Fruit fly (Drosophila melanogaster) whole organism, embryonic: ENCODE measurements around the gene CG9044.
A peak's percentile ranks its signal among the peaks of the same experiment; 100 is the strongest.

ENCODE experiments used
- ATbp ChIP-seq: fragments of 200-800 bp; sonication (Bioruptor generic); optimal IDR thresholded peaks from 2 replicates; lab custom pipeline; 2017; ENCODE audit warnings: missing biosample characterization, mild to moderate bottlenecking, missing genetic modification characterization, missing genetic modification reagents
- Awh ChIP-seq: fragments of 200-800 bp; sonication (Bioruptor generic); IDR thresholded peaks from 2 replicates; pipeline ENCODE4, ENCODE4 v1.3.6; 2022; ENCODE audit warnings: missing biosample characterization, missing genetic modification characterization
- CG11723 ChIP-seq: fragments of 200-800 bp; sonication (Bioruptor generic); optimal IDR thresholded peaks from 2 replicates; lab custom pipeline; 2017; ENCODE audit warnings: missing biosample characterization, mild to moderate bottlenecking, missing genetic modification characterization
- CG15011 ChIP-seq: fragments of 200-800 bp; sonication (Bioruptor generic); optimal IDR thresholded peaks from 3 replicates; lab custom pipeline; 2018; ENCODE audit warnings: missing biosample characterization, mild to moderate bottlenecking, missing genetic modification characterization
- CG17328 ChIP-seq: fragments of 200-800 bp; sonication (Bioruptor generic); IDR thresholded peaks from 2 replicates; pipeline ENCODE4 v1.3.6; 2022; ENCODE audit warnings: missing biosample characterization, missing genetic modification characterization
- CG17359 ChIP-seq: fragments of 200-800 bp; sonication (Bioruptor generic); optimal IDR thresholded peaks from 3 replicates; lab custom pipeline; 2018; ENCODE audit warnings: missing biosample characterization, mild to moderate bottlenecking, missing genetic modification characterization, moderate library complexity
- CG17829 ChIP-seq: fragments of 200-800 bp; optimal IDR thresholded peaks from 2 replicates; lab custom pipeline; 2019; ENCODE audit warnings: missing biosample characterization, mild to moderate bottlenecking, missing genetic modification characterization, moderate library complexity
- CG1792 ChIP-seq: fragments of 200-800 bp; sonication (Bioruptor generic); optimal IDR thresholded peaks from 2 replicates; lab custom pipeline; 2016; ENCODE audit warnings: missing biosample characterization, missing genetic modification characterization
- CG2202 ChIP-seq: fragments of 200-800 bp; sonication (Bioruptor generic); optimal IDR thresholded peaks from 2 replicates; lab custom pipeline; 2018; ENCODE audit warnings: missing biosample characterization, mild to moderate bottlenecking, missing genetic modification characterization
- CG31441 ChIP-seq: fragments of 200-800 bp; sonication (Bioruptor generic); IDR thresholded peaks from 2 replicates; pipeline ENCODE4 v1.3.6; 2022; ENCODE audit warnings: missing biosample characterization, missing genetic modification characterization
- CG3847 ChIP-seq: fragments of 200-800 bp; sonication (Bioruptor generic); IDR thresholded peaks from 2 replicates; pipeline ENCODE4 v1.3.6; 2022; ENCODE audit warnings: missing biosample characterization, missing genetic modification characterization
- CG42726 ChIP-seq: fragments of 200-800 bp; sonication (Bioruptor generic); IDR thresholded peaks from 2 replicates; pipeline ENCODE4 v1.3.6; 2022; ENCODE audit warnings: missing biosample characterization, missing genetic modification characterization; ENCODE audit not compliant: partially characterized antibody
- CG4282 ChIP-seq: fragments of 200-800 bp; sonication (Bioruptor generic); optimal IDR thresholded peaks from 2 replicates; lab custom pipeline; 2016; ENCODE audit warnings: missing biosample characterization, missing genetic modification characterization
- CG4328 ChIP-seq: fragments of 200-800 bp; sonication (Bioruptor generic); optimal IDR thresholded peaks from 3 replicates; lab custom pipeline; 2017; ENCODE audit warnings: missing biosample characterization, missing genetic modification reagents, missing genetic modification characterization
- CG4404 ChIP-seq: fragments of 200-800 bp; sonication (Bioruptor generic); IDR thresholded peaks from 2 replicates; pipeline ENCODE4 v1.3.6; 2022; ENCODE audit warnings: missing biosample characterization, missing genetic modification characterization
- CG6175 ChIP-seq: fragments of 200-800 bp; sonication (Bioruptor generic); IDR thresholded peaks from 3 replicates; pipeline ENCODE4 v1.3.6; 2022; ENCODE audit warnings: missing biosample characterization, missing genetic modification characterization
- CG7357 ChIP-seq: fragments of 200-800 bp; sonication (Bioruptor generic); IDR thresholded peaks from 3 replicates; pipeline ENCODE4 v1.3.6; 2022; ENCODE audit warnings: missing biosample characterization, missing genetic modification characterization
- CG7556 ChIP-seq: fragments of 200-800 bp; sonication (Bioruptor generic); optimal IDR thresholded peaks from 2 replicates; lab custom pipeline; 2017; ENCODE audit warnings: missing biosample characterization, mild to moderate bottlenecking, missing genetic modification characterization
- CG8089 ChIP-seq: fragments of 200-800 bp; sonication (Bioruptor generic); optimal IDR thresholded peaks from 3 replicates; lab custom pipeline; 2016; ENCODE audit warnings: missing biosample characterization, missing genetic modification characterization
- Dad ChIP-seq: fragments of 200-800 bp; sonication (Bioruptor generic); optimal IDR thresholded peaks from 3 replicates; lab custom pipeline; 2016; ENCODE audit warnings: missing biosample characterization, missing genetic modification characterization
- Dp ChIP-seq: fragments of 200-800 bp; sonication (Bioruptor generic); optimal IDR thresholded peaks from 2 replicates; lab custom pipeline; 2018; ENCODE audit warnings: missing biosample characterization, mild to moderate bottlenecking, missing genetic modification characterization, moderate library complexity
- ERR ChIP-seq: fragments of 200-800 bp; sonication (Bioruptor generic); optimal IDR thresholded peaks from 2 replicates; lab custom pipeline; 2016; ENCODE audit warnings: missing biosample characterization, missing genetic modification characterization
- Ets97D ChIP-seq: fragments of 200-800 bp; sonication (Bioruptor generic); optimal IDR thresholded peaks from 3 replicates; lab custom pipeline; 2016; ENCODE audit warnings: missing biosample characterization, missing genetic modification characterization
- Hmr ChIP-seq: fragments of 200-800 bp; sonication (Bioruptor generic); optimal IDR thresholded peaks from 3 replicates; lab custom pipeline; 2017; ENCODE audit warnings: mild to moderate bottlenecking, missing biosample characterization, missing genetic modification reagents, missing genetic modification characterization
- Hr51 ChIP-seq, 2 experiments: fragments of 200-800 bp; sonication (Bioruptor generic); optimal IDR thresholded peaks; 2 replicates in 1 of 2; 3 replicates in 1 of 2; lab custom pipeline; 2016 to 2018; ENCODE audit warnings: missing biosample characterization in 2 of 2, missing genetic modification characterization in 2 of 2, mild to moderate bottlenecking in 1 of 2, moderate library complexity in 1 of 2
- Jarid2 ChIP-seq: fragments of 200-800 bp; sonication (Bioruptor generic); optimal IDR thresholded peaks from 3 replicates; lab custom pipeline; 2017; ENCODE audit warnings: mild to moderate bottlenecking, missing biosample characterization, missing genetic modification reagents, missing genetic modification characterization
- Meics ChIP-seq: fragments of 200-800 bp; sonication (Bioruptor generic); optimal IDR thresholded peaks from 2 replicates; lab custom pipeline; 2017; ENCODE audit warnings: missing biosample characterization, mild to moderate bottlenecking, missing genetic modification characterization
- NC2α ChIP-seq: fragments of 200-800 bp; sonication (Bioruptor generic); optimal IDR thresholded peaks from 2 replicates; lab custom pipeline; 2016; ENCODE audit warnings: missing biosample characterization, missing genetic modification characterization
- Nf-YB ChIP-seq: fragments of 200-800 bp; sonication (Bioruptor generic); optimal IDR thresholded peaks from 3 replicates; lab custom pipeline; 2019; ENCODE audit warnings: missing biosample characterization, mild to moderate bottlenecking, missing genetic modification characterization, moderate library complexity
- Optix ChIP-seq: fragments of 200-800 bp; sonication (Bioruptor generic); IDR thresholded peaks from 3 replicates; pipeline ENCODE4 v1.3.6; 2022; ENCODE audit warnings: missing biosample characterization, missing genetic modification characterization
- Tbp ChIP-seq: fragments of >200 bp; optimal IDR thresholded peaks from 2 replicates; lab custom pipeline; 2018; ENCODE audit warnings: missing biosample characterization, missing genetic modification characterization
- Vsx1 ChIP-seq: fragments of 200-800 bp; sonication (Bioruptor generic); optimal IDR thresholded peaks from 2 replicates; lab custom pipeline; 2017; ENCODE audit warnings: missing biosample characterization, mild to moderate bottlenecking, missing genetic modification characterization, missing genetic modification reagents
- abd-A ChIP-seq: fragments of 200-800 bp; sonication (Bioruptor generic); optimal IDR thresholded peaks from 3 replicates; lab custom pipeline; 2019; ENCODE audit warnings: missing biosample characterization, mild to moderate bottlenecking, missing genetic modification characterization, moderate library complexity
- ac ChIP-seq: fragments of 200-800 bp; sonication (Bioruptor generic); optimal IDR thresholded peaks from 3 replicates; lab custom pipeline; 2017; ENCODE audit warnings: missing biosample characterization, mild to moderate bottlenecking, missing genetic modification characterization
- gcm2 ChIP-seq: fragments of 200-800 bp; sonication (Bioruptor generic); optimal IDR thresholded peaks from 2 replicates; lab custom pipeline; 2016; ENCODE audit warnings: missing biosample characterization, missing genetic modification characterization
- gsb-n ChIP-seq: fragments of 200-800 bp; sonication (Bioruptor generic); optimal IDR thresholded peaks from 3 replicates; lab custom pipeline; 2018; ENCODE audit warnings: missing biosample characterization, mild to moderate bottlenecking, missing genetic modification characterization
- inv ChIP-seq: fragments of 200-800 bp; sonication (Bioruptor generic); IDR thresholded peaks from 2 replicates; pipeline ENCODE4 v1.3.6; 2022; ENCODE audit warnings: missing biosample characterization, missing genetic modification characterization; ENCODE audit not compliant: partially characterized antibody
- klu ChIP-seq: fragments of 200-800 bp; sonication (Bioruptor generic); IDR thresholded peaks from 2 replicates; pipeline ENCODE4 v1.3.6; 2022; ENCODE audit warnings: missing biosample characterization, missing genetic modification characterization
- lov ChIP-seq, 2 experiments: fragments of 200-800 bp in 1 of 2; fragments of >200 bp in 1 of 2; sonication (Bioruptor generic) in 1 of 2; IDR thresholded peaks in 1 of 2; optimal IDR thresholded peaks in 1 of 2; 2 replicates in 1 of 2; 3 replicates in 1 of 2; pipeline versions ENCODE4 v1.3.6 to Lab custom; 2017 to 2022; ENCODE audit warnings: missing biosample characterization in 1 of 2, missing genetic modification characterization in 1 of 2
- ranshi ChIP-seq: fragments of 200-800 bp; sonication (Bioruptor generic); IDR thresholded peaks from 2 replicates; pipeline ENCODE4 v1.3.6; 2022; ENCODE audit warnings: missing biosample characterization, missing genetic modification characterization

CG9044 gene

dm6 chr2L:5979957-5980861 is 31.0 kb downstream of the CG9044 start (continued):
- TF ChIP-seq CG15011 (GFP tag; lab: Kevin White, UChicago) (no peak), ranshi (GFP tag; lab: Robert Waterston, UW) (no peak), Awh (GFP tag; lab: Robert Waterston, UW) (no peak), CG7556 (no peak), Nf-YB (peak; percentile 20), CG7357 (GFP tag; lab: Robert Waterston, UW) (no peak), Ets97D (GFP tag; lab: Kevin White, UChicago) (no peak), Vsx1 (GFP tag; lab: Kevin White, UChicago) (no peak), CG11723 (GFP tag; lab: Kevin White, UChicago) (no peak), Hr51 (GFP tag; optimal IDR thresholded peaks at IDR 0.05; lab: Kevin White, UChicago) (peak in 1 of 2 experiments; percentile 7), CG3847 (GFP tag; lab: Robert Waterston, UW) (no peak), CG17328 (GFP tag; lab: Robert Waterston, UW) (no peak), CG2202 (tag; lab: Kevin White, UChicago) (no peak), klu (GFP tag; lab: Robert Waterston, UW) (no peak), CG4282 (GFP tag; lab: Kevin White, UChicago) (no peak), NC2α (GFP tag; lab: Kevin White, UChicago) (no peak), CG42726 (GFP tag; lab: Robert Waterston, UW) (no peak), CG6175 (GFP tag; lab: Robert Waterston, UW) (no peak), CG17359 (tag; lab: Kevin White, UChicago) (peak; percentile 44), CG8089 (GFP tag; lab: Kevin White, UChicago) (no peak), CG4328 (GFP tag; lab: Kevin White, UChicago) (peak; percentile 0), lov (optimal IDR thresholded peaks at IDR 0.05; lab: Kevin White, UChicago) (no peak), lov (GFP tag; IDR thresholded peaks at IDR 0.05; lab: Robert Waterston, UW) (no peak), Dp (GFP tag; lab: Kevin White, UChicago) (no peak), ATbp (no peak), ac (GFP tag; lab: Kevin White, UChicago) (no peak), Dad (peak; percentile 21), inv (GFP tag; lab: Robert Waterston, UW) (no peak), gcm2 (GFP tag; lab: Kevin White, UChicago) (no peak), Tbp (no peak), Meics (GFP tag; lab: Kevin White, UChicago) (peak; percentile 23), CG1792 (GFP tag; lab: Kevin White, UChicago) (no peak), CG4404 (GFP tag; lab: Robert Waterston, UW) (no peak), gsb-n (tag; lab: Kevin White, UChicago) (peak; percentile 5), Jarid2 (GFP tag; lab: Kevin White, UChicago) (peak; percentile 82), CG31441 (GFP tag; lab: Robert Waterston, UW) (no peak), ERR (peak; percentile 50), Optix (GFP tag; lab: Robert Waterston, UW) (no peak), Hmr (GFP tag; lab: Kevin White, UChicago) (peak; percentile 39), CG17829 (peak; percentile 5), abd-A (peak; percentile 75)
